Worm (Caenorhabditis elegans) whole organism, mixed stage, embryonic: Measurements from ENCODE around the gene oac-53.

ENCODE experiments used
- blmp-1 ChIP-seq: fragments of 150-350 bp; optimal IDR thresholded peaks from 2 replicates; lab custom pipeline; 2014; ENCODE audit warnings: missing biosample characterization, missing genetic modification characterization
- ceh-43 ChIP-seq: fragments of 200-800 bp; sonication (Bioruptor generic); optimal IDR thresholded peaks from 2 replicates; lab custom pipeline; 2018; ENCODE audit warnings: mild to moderate bottlenecking, missing genetic modification characterization, moderate library complexity, missing compliant biosample characterization
- ces-1 ChIP-seq: fragments of 150-350 bp; optimal IDR thresholded peaks from 2 replicates; lab custom pipeline; 2014; ENCODE audit warnings: missing biosample characterization, missing genetic modification reagents, missing genetic modification characterization
- drap-1 ChIP-seq: fragments of 200-800 bp; sonication (Bioruptor generic); optimal IDR thresholded peaks from 3 replicates; lab custom pipeline; 2018; ENCODE audit warnings: mild to moderate bottlenecking, missing genetic modification characterization, missing compliant biosample characterization
- elt-3 ChIP-seq: fragments of 150-350 bp; optimal IDR thresholded peaks from 2 replicates; lab custom pipeline; 2014; ENCODE audit warnings: missing biosample characterization, missing genetic modification characterization
- lin-32 ChIP-seq: fragments of 200-800 bp; sonication (Bioruptor generic); optimal IDR thresholded peaks from 2 replicates; lab custom pipeline; 2018; ENCODE audit warnings: mild to moderate bottlenecking, missing genetic modification characterization, missing compliant biosample characterization
- lsy-2 ChIP-seq: fragments of 150-350 bp; optimal IDR thresholded peaks from 2 replicates; lab custom pipeline; 2014; ENCODE audit warnings: missing biosample characterization, missing genetic modification characterization
- mep-1 ChIP-seq: fragments of 150-350 bp; optimal IDR thresholded peaks from 2 replicates; lab custom pipeline; 2017; ENCODE audit warnings: missing biosample characterization, missing genetic modification reagents, missing genetic modification characterization, inconsistent platforms
- mls-2 ChIP-seq: sonication (generic microtip); optimal IDR thresholded peaks from 2 replicates; lab custom pipeline; 2016; ENCODE audit warnings: mild to moderate bottlenecking, missing genetic modification characterization, moderate library complexity, missing compliant biosample characterization
- nhr-12 ChIP-seq: fragments of 150-350 bp; optimal IDR thresholded peaks from 2 replicates; lab custom pipeline; 2014; ENCODE audit warnings: missing biosample characterization, missing genetic modification characterization
- nhr-237 ChIP-seq: fragments of 150-350 bp; optimal IDR thresholded peaks from 2 replicates; lab custom pipeline; 2014; ENCODE audit warnings: missing biosample characterization, missing genetic modification characterization
- unc-39 ChIP-seq: fragments of 150-350 bp; optimal IDR thresholded peaks from 2 replicates; lab custom pipeline; 2014; ENCODE audit warnings: missing biosample characterization, missing genetic modification characterization
- unc-62 ChIP-seq: fragments of 150-350 bp; optimal IDR thresholded peaks from 2 replicates; lab custom pipeline; 2014; ENCODE audit warnings: missing biosample characterization, missing genetic modification reagents, missing genetic modification characterization
- ztf-11 ChIP-seq: fragments of 150-350 bp; optimal IDR thresholded peaks from 2 replicates; lab custom pipeline; 2014; ENCODE audit warnings: missing biosample characterization, missing genetic modification characterization

DNA sequence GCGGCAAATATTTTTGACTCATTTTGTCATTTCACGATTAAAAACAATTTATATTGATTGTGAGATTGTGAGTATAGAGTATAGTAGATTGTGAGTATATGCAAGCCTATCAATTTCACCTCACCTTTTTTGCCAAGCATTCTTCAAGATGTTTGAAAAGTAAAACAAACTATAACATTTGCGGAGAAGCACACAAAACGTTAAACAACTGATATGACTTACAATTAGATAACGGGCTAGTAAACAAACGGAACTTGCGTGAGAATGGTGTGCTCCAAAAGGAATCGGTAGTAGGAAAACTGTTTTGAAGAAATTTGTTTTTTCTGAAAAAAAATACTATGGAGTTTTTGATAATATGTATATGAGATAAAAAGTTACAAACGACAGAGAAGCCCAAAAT is 17.7 kb downstream of the oac-53 start:
- TF ChIP-seq lin-32 (GFP tag; lab: Kevin White, UChicago) (no peak), ztf-11 (tag; lab: Kevin White, UChicago) (no peak), unc-62 (GFP tag; lab: Kevin White, UChicago) (no peak), drap-1 (GFP tag; lab: Kevin White, UChicago) (no peak), mls-2 (tag; lab: Kevin White, UChicago) (no peak), ces-1 (GFP tag; lab: Kevin White, UChicago) (no peak), elt-3 (tag; lab: Kevin White, UChicago) (no peak), nhr-237 (tag; lab: Kevin White, UChicago) (no peak), lsy-2 (tag; lab: Kevin White, UChicago) (no peak), ceh-43 (GFP tag; lab: Kevin White, UChicago) (no peak), nhr-12 (tag; lab: Kevin White, UChicago) (no peak), mep-1 (tag; lab: Kevin White, UChicago) (no peak), unc-39 (no peak), blmp-1 (no peak)
